Worm (Caenorhabditis elegans) whole organism, late embryonic: ENCODE results near the gene srt-68.

ENCODE experiments used
- C08G9.2 ChIP-seq: sonication (generic microtip); optimal IDR thresholded peaks from 2 replicates; lab custom pipeline; 2016; ENCODE audit warnings: mild to moderate bottlenecking, missing genetic modification characterization, moderate library complexity, missing compliant biosample characterization
- C38D4.7 ChIP-seq: fragments of 200-800 bp; sonication (Bioruptor generic); optimal IDR thresholded peaks from 2 replicates; lab custom pipeline; 2018; ENCODE audit warnings: mild to moderate bottlenecking, missing genetic modification characterization, moderate library complexity, missing compliant biosample characterization
- F13H6.1 ChIP-seq: sonication (generic microtip); optimal IDR thresholded peaks from 2 replicates; lab custom pipeline; 2016; ENCODE audit warnings: missing genetic modification characterization, missing compliant biosample characterization
- K09A11.1 ChIP-seq: sonication (generic microtip); optimal IDR thresholded peaks from 2 replicates; lab custom pipeline; 2017; ENCODE audit warnings: antibody characterized with exemption, mild to moderate bottlenecking, missing genetic modification characterization, missing compliant biosample characterization; ENCODE audit not compliant: insufficient read depth
- Y22D7AL.16 ChIP-seq: sonication (generic microtip); optimal IDR thresholded peaks from 2 replicates; lab custom pipeline; 2016; ENCODE audit warnings: missing genetic modification characterization, missing compliant biosample characterization
- ceh-18 ChIP-seq: sonication (generic microtip); optimal IDR thresholded peaks from 2 replicates; lab custom pipeline; 2016; ENCODE audit warnings: missing genetic modification characterization, missing compliant biosample characterization
- ceh-19 ChIP-seq: fragments of 200-800 bp; sonication (Bioruptor generic); optimal IDR thresholded peaks from 2 replicates; lab custom pipeline; 2018; ENCODE audit warnings: mild to moderate bottlenecking, missing genetic modification characterization, missing compliant biosample characterization
- ceh-22 ChIP-seq: sonication (generic microtip); optimal IDR thresholded peaks from 2 replicates; lab custom pipeline; 2017; ENCODE audit warnings: missing biosample characterization, missing genetic modification characterization
- ceh-30 ChIP-seq: fragments of 150-350 bp; optimal IDR thresholded peaks from 2 replicates; lab custom pipeline; 2014; ENCODE audit warnings: missing biosample characterization, missing genetic modification characterization
- ceh-31 ChIP-seq: sonication (generic microtip); optimal IDR thresholded peaks from 2 replicates; lab custom pipeline; 2016; ENCODE audit warnings: missing genetic modification characterization, missing compliant biosample characterization
- ceh-45 ChIP-seq: fragments of 200-800 bp; sonication (Bioruptor generic); IDR thresholded peaks from 2 replicates; pipeline ENCODE4 v1.3.6; 2022; ENCODE audit warnings: missing genetic modification reagents, missing genetic modification characterization, missing compliant biosample characterization
- ceh-48 ChIP-seq: sonication (generic microtip); optimal IDR thresholded peaks from 2 replicates; lab custom pipeline; 2016; ENCODE audit warnings: missing genetic modification characterization, inconsistent platforms, missing compliant biosample characterization
- ceh-9 ChIP-seq: sonication (generic microtip); optimal IDR thresholded peaks from 2 replicates; lab custom pipeline; 2016; ENCODE audit warnings: mild to moderate bottlenecking, missing genetic modification characterization, inconsistent platforms, missing compliant biosample characterization
- che-1 ChIP-seq: sonication (generic microtip); optimal IDR thresholded peaks from 2 replicates; lab custom pipeline; 2016; ENCODE audit warnings: mild to moderate bottlenecking, missing genetic modification characterization, missing compliant biosample characterization
- elt-2 ChIP-seq: sonication (generic microtip); optimal IDR thresholded peaks from 2 replicates; lab custom pipeline; 2016; ENCODE audit warnings: missing genetic modification reagents, missing genetic modification characterization, missing compliant biosample characterization
- elt-4 ChIP-seq: sonication (generic microtip); optimal IDR thresholded peaks from 2 replicates; lab custom pipeline; 2016; ENCODE audit warnings: missing genetic modification characterization, missing compliant biosample characterization
- ets-4 ChIP-seq: sonication (generic microtip); optimal IDR thresholded peaks from 2 replicates; lab custom pipeline; 2016; ENCODE audit warnings: missing genetic modification characterization, missing compliant biosample characterization
- eyg-1 ChIP-seq: sonication (generic microtip); optimal IDR thresholded peaks from 2 replicates; lab custom pipeline; 2016; ENCODE audit warnings: missing genotype, missing genetic modification characterization, missing compliant biosample characterization
- fax-1 ChIP-seq: sonication (generic microtip); optimal IDR thresholded peaks from 2 replicates; lab custom pipeline; 2016; ENCODE audit warnings: missing genotype, missing genetic modification characterization, missing compliant biosample characterization
- gmeb-2 ChIP-seq: sonication (generic microtip); optimal IDR thresholded peaks from 2 replicates; lab custom pipeline; 2016; ENCODE audit warnings: missing genetic modification characterization, inconsistent platforms, missing compliant biosample characterization
- hlh-13 ChIP-seq: fragments of 200-800 bp; sonication (Bioruptor generic); optimal IDR thresholded peaks from 2 replicates; lab custom pipeline; 2018; ENCODE audit warnings: mild to moderate bottlenecking, missing genetic modification characterization, missing compliant biosample characterization
- hlh-15 ChIP-seq: sonication (generic microtip); optimal IDR thresholded peaks from 2 replicates; lab custom pipeline; 2016; ENCODE audit warnings: missing genetic modification characterization, missing compliant biosample characterization
- hlh-30 ChIP-seq: sonication (generic microtip); optimal IDR thresholded peaks from 2 replicates; lab custom pipeline; 2017; ENCODE audit warnings: antibody characterized with exemption, missing genetic modification characterization, missing compliant biosample characterization; ENCODE audit not compliant: insufficient read depth
- hlh-8 ChIP-seq: sonication (generic microtip); optimal IDR thresholded peaks from 2 replicates; lab custom pipeline; 2016; ENCODE audit warnings: missing genotype, missing genetic modification characterization, missing compliant biosample characterization
- lim-6 ChIP-seq: sonication (generic microtip); optimal IDR thresholded peaks from 2 replicates; lab custom pipeline; 2016; ENCODE audit warnings: missing genetic modification characterization, missing compliant biosample characterization
- lin-11 ChIP-seq: fragments of 200-800 bp; sonication (Bioruptor generic); optimal IDR thresholded peaks from 2 replicates; lab custom pipeline; 2018; ENCODE audit warnings: mild to moderate bottlenecking, missing genetic modification characterization, missing compliant biosample characterization
- mec-3 ChIP-seq: sonication (generic microtip); optimal IDR thresholded peaks from 2 replicates; lab custom pipeline; 2016; ENCODE audit warnings: borderline replicate concordance, missing genetic modification characterization, missing compliant biosample characterization
- nfya-1 ChIP-seq: sonication (generic microtip); optimal IDR thresholded peaks from 2 replicates; lab custom pipeline; 2017; ENCODE audit warnings: missing genetic modification characterization, mild to moderate bottlenecking, missing compliant biosample characterization, antibody characterized with exemption, moderate library complexity
- nhr-11 ChIP-seq: fragments of 150-350 bp; optimal IDR thresholded peaks from 2 replicates; lab custom pipeline; 2014; ENCODE audit warnings: missing biosample characterization, missing genetic modification characterization
- pag-3 ChIP-seq: sonication (generic microtip); optimal IDR thresholded peaks from 2 replicates; lab custom pipeline; 2016; ENCODE audit warnings: missing compliant biosample characterization, missing genetic modification characterization, borderline replicate concordance
- pat-9 ChIP-seq: fragments of 200-800 bp; sonication (Bioruptor generic); optimal IDR thresholded peaks from 2 replicates; lab custom pipeline; 2018; ENCODE audit warnings: mild to moderate bottlenecking, missing genetic modification characterization, moderate library complexity, missing compliant biosample characterization
- pax-1 ChIP-seq: fragments of 150-350 bp; optimal IDR thresholded peaks from 2 replicates; lab custom pipeline; 2014; ENCODE audit warnings: missing biosample characterization, missing genetic modification characterization
- pha-2 ChIP-seq: sonication (generic microtip); optimal IDR thresholded peaks from 2 replicates; lab custom pipeline; 2017; ENCODE audit warnings: mild to moderate bottlenecking, missing genetic modification characterization, missing compliant biosample characterization
- pha-4 ChIP-seq: fragments of 150-350 bp; optimal IDR thresholded peaks from 2 replicates; lab custom pipeline; 2018; ENCODE audit warnings: missing biosample characterization, missing genetic modification reagents, missing genetic modification characterization
- pqm-1 ChIP-seq: sonication (generic microtip); optimal IDR thresholded peaks from 2 replicates; lab custom pipeline; 2016; ENCODE audit warnings: missing genetic modification characterization, missing compliant biosample characterization
- sdc-2 ChIP-seq: sonication (generic microtip); optimal IDR thresholded peaks from 2 replicates; lab custom pipeline; 2016; ENCODE audit warnings: missing genotype, missing genetic modification characterization, missing compliant biosample characterization
- sox-2 ChIP-seq: fragments of 200-800 bp; sonication (Bioruptor generic); IDR thresholded peaks from 2 replicates; pipeline ENCODE4 v1.3.6; 2022; ENCODE audit warnings: missing genetic modification reagents, missing genetic modification characterization, missing compliant biosample characterization
- sox-4 ChIP-seq: sonication (generic microtip); optimal IDR thresholded peaks from 2 replicates; lab custom pipeline; 2017; ENCODE audit warnings: mild to moderate bottlenecking, missing genetic modification characterization, inconsistent platforms, missing compliant biosample characterization
- syd-9 ChIP-seq: sonication (generic microtip); optimal IDR thresholded peaks from 2 replicates; lab custom pipeline; 2016; ENCODE audit warnings: mild to moderate bottlenecking, missing genetic modification characterization, moderate library complexity, missing compliant biosample characterization
- tbx-2 ChIP-seq: sonication (generic microtip); optimal IDR thresholded peaks from 2 replicates; lab custom pipeline; 2016; ENCODE audit warnings: missing genetic modification characterization, missing compliant biosample characterization
- unc-42 ChIP-seq: sonication (generic microtip); optimal IDR thresholded peaks from 2 replicates; lab custom pipeline; 2016; ENCODE audit warnings: missing genotype, missing genetic modification characterization, missing compliant biosample characterization
- unc-55 ChIP-seq: sonication (generic microtip); optimal IDR thresholded peaks from 2 replicates; lab custom pipeline; 2017; ENCODE audit warnings: missing biosample characterization, missing genetic modification reagents, missing genetic modification characterization
- unc-86 ChIP-seq: sonication (generic microtip); optimal IDR thresholded peaks from 2 replicates; lab custom pipeline; 2016; ENCODE audit warnings: missing genetic modification characterization, missing compliant biosample characterization
- ztf-16 ChIP-seq: sonication (generic microtip); optimal IDR thresholded peaks from 2 replicates; lab custom pipeline; 2017; ENCODE audit warnings: missing genetic modification characterization, missing compliant biosample characterization

The srt-68 gene

DNA sequence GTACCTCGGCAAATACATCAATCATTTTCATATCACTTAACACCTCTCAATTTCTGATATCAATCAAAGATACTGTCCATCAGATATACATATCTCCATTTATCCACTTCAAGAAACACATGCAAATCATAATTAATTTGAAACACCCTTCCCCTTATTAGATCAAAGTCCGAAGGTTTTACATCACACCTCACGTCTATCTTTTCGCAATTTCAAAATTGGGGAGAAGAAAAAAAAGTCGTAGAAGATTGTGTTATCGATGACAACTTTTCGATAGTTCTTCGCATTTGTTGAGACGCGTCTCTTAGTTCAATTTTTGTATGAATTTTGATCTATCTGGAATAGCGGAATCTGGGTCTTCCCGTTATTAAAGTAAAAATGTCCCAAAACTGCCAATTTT lies 21.3 kb upstream of the srt-68 start:
- TF ChIP-seq tbx-2 (tag; lab: Kevin White, UChicago) (no peak), unc-42 (no peak), lin-11 (tag; lab: Kevin White, UChicago) (no peak), ceh-9 (tag; lab: Kevin White, UChicago) (no peak), fax-1 (tag; lab: Kevin White, UChicago) (no peak), pha-4 (tag; lab: Kevin White, UChicago) (no peak), nfya-1 (tag; lab: Kevin White, UChicago) (no peak), eyg-1 (tag; lab: Kevin White, UChicago) (no peak), sox-2 (GFP tag; lab: Robert Waterston, UW) (no peak), syd-9 (tag; lab: Kevin White, UChicago) (no peak), hlh-15 (tag; lab: Kevin White, UChicago) (no peak), elt-4 (tag; lab: Kevin White, UChicago) (no peak), pax-1 (tag; lab: Kevin White, UChicago) (no peak), gmeb-2 (tag; lab: Kevin White, UChicago) (no peak), K09A11.1 (tag; lab: Kevin White, UChicago) (no peak), ceh-22 (tag; lab: Kevin White, UChicago) (no peak), elt-2 (tag; lab: Kevin White, UChicago) (no peak)

DNA sequence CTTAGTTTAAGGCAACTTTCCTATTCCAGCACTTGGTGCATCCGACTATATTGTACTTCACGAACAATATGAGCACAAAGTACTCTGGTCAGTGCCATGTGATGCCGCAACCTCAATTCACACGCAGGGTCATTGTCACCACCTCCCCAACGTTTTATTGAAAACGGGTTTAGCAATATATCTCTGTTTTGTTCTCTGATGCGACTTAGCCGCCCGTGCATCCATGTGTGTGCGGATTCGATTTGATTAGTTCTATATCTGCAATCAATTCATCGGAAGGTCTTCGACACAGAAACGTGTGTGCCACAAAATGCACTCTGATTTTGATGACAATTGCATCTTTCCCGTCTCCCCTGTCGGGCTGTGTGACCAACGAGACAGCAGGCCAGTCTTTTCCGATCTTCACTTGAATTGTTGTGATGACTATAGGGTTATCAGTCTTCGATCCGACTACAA lies 20.7 kb upstream of the srt-68 start:
- TF ChIP-seq nfya-1 (tag; lab: Kevin White, UChicago) = no peak
- peak; percentile 54 for TF ChIP-seq unc-55 (GFP tag; lab: Kevin White, UChicago)
- TF ChIP-seq, all 69 proteins: peak for 1

DNA sequence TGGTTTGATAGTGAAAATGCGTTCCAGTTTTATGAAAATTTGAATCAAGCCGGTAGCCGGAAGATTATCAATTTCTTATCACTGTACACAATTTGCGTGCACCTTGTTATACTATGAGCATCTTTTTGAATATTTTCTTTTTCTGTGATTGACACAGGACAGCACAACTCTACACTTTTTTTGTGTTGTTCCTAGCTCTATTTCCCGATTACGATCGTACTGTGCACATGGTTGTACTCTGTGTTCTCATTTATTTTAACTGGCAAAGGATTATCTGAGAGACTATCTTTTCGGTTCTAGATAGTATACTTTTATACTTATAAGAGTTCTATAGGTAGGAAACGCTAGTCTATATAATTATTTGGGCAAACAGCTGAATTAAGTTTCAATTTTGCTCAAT lies 20.1 kb upstream of the srt-68 start:
- TF ChIP-seq ets-4 (no peak), mec-3 (tag; lab: Kevin White, UChicago) (no peak), hlh-8 (no peak), gmeb-2 (tag; lab: Kevin White, UChicago) (no peak), pat-9 (tag; lab: Kevin White, UChicago) (no peak), F13H6.1 (tag; lab: Kevin White, UChicago) (no peak), tbx-2 (tag; lab: Kevin White, UChicago) (no peak), elt-2 (tag; lab: Kevin White, UChicago) (no peak)

DNA sequence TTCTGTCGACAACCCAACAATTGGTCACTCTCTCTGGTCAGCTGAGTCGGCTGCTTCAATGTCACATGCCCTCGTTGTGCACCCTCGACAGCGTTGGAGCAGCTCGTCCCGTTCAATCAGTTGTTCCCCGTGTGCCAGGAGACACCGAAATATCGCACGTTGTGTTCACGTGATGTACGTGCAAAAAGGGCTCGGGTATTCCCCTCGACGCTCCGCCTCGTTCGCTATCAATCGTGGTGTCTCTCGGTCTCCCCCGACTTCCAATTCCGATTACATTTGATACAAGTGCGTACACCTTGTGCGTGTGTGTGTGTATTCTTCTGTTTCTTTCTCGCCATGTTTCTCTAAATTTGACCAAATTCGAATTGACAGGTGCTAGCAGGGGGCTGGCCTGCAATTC lies 19.6 kb upstream of the srt-68 start:
- TF ChIP-seq hlh-8 (no peak), Y22D7AL.16 (tag; lab: Kevin White, UChicago) (no peak), sox-2 (GFP tag; lab: Robert Waterston, UW) (no peak), pha-2 (no peak), lim-6 (tag; lab: Kevin White, UChicago) (no peak), fax-1 (tag; lab: Kevin White, UChicago) (no peak), tbx-2 (tag; lab: Kevin White, UChicago) (peak; percentile 56), ceh-30 (tag; lab: Kevin White, UChicago) (no peak), sdc-2 (tag; lab: Kevin White, UChicago) (no peak), hlh-30 (tag; lab: Kevin White, UChicago) (peak; percentile 94), unc-55 (GFP tag; lab: Kevin White, UChicago) (peak; percentile 64), F13H6.1 (tag; lab: Kevin White, UChicago) (peak; percentile 6), pag-3 (tag; lab: Kevin White, UChicago) (no peak), mec-3 (tag; lab: Kevin White, UChicago) (no peak), C38D4.7 (GFP tag; lab: Kevin White, UChicago) (no peak), ceh-48 (no peak), che-1 (tag; lab: Kevin White, UChicago) (no peak), hlh-13 (GFP tag; lab: Kevin White, UChicago) (no peak), nfya-1 (tag; lab: Kevin White, UChicago) (no peak), C08G9.2 (tag; lab: Kevin White, UChicago) (no peak), ceh-19 (GFP tag; lab: Kevin White, UChicago) (no peak), elt-2 (tag; lab: Kevin White, UChicago) (peak; percentile 58), ztf-16 (tag; lab: Kevin White, UChicago) (no peak), nhr-11 (no peak), pax-1 (tag; lab: Kevin White, UChicago) (no peak), hlh-15 (tag; lab: Kevin White, UChicago) (no peak), ceh-31 (tag; lab: Kevin White, UChicago) (no peak), pqm-1 (tag; lab: Kevin White, UChicago) (peak; percentile 53), unc-42 (no peak), pha-4 (tag; lab: Kevin White, UChicago) (no peak), unc-86 (tag; lab: Kevin White, UChicago) (no peak), pat-9 (tag; lab: Kevin White, UChicago) (peak; percentile 4), ceh-18 (tag; lab: Kevin White, UChicago) (peak; percentile 37), sox-4 (tag; lab: Kevin White, UChicago) (no peak), ceh-45 (GFP tag; lab: Robert Waterston, UW) (no peak)
